Fruit fly (Drosophila melanogaster): ENCODE measurements around the gene Klp98A.

Gene Klp98A

dm6 chr3R:27502856-27503255 lies 56.1 kb downstream of the Klp98A start, which contains the start of gene CG5402:
Gene CG5402 (minus strand): TSS chr3R:27502956.
- no peak for TF ChIP-seq ttk (optimal IDR thresholded peaks at IDR 0.05)
- no peak for TF ChIP-seq Sin3A (optimal IDR thresholded peaks at IDR 0.05)
- no peak for TF ChIP-seq h (optimal IDR thresholded peaks at IDR 0.05)
- no peak for TF ChIP-seq insv (optimal IDR thresholded peaks at IDR 0.05)

- no peak for TF ChIP-seq Myc (optimal IDR thresholded peaks at IDR 0.05)
- no peak for TF ChIP-seq insv (optimal IDR thresholded peaks at IDR 0.05)
- no peak for TF ChIP-seq psq (optimal IDR thresholded peaks at IDR 0.05)
- TF ChIP-seq ttk (optimal IDR thresholded peaks at IDR 0.05) = no peak
- TF ChIP-seq Sin3A (optimal IDR thresholded peaks at IDR 0.05) = no peak
- TF ChIP-seq h (optimal IDR thresholded peaks at IDR 0.05) = no peak
Observed at dm6 chr3R:27501938-27502337, 57.0 kb downstream of the Klp98A start, which contains the start of gene CG43139. Gene CG43139 (minus strand): TSS chr3R:27502025.
